Worm (Caenorhabditis elegans): ENCODE data around the gene trul-1.

Gene trul-1

DNA sequence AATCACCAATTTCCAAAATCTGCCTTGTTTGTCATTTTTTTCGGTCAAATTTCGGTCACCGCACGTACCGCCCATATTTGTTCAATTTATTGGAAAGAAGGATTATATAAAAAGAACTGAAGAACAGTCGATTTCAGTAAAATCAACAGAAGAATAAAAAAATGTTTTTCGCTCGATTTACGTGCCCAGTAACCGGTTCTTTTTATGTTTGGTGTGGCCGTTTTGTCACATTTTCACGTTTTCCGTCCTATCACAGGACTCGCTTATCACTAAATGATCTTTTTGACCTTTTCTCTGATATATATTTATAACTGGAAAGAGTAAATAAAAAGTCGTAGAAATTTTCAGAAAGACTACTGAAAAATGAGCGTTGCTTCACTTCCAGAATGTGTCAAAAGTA, 37.1 kb upstream of the trul-1 start, which contains the start of gene far-7:
Gene far-7 (plus strand): TSS at position 331 of the 400 bp plus-strand sequence.
- no peak for TF ChIP-seq zip-8 (tag; optimal IDR thresholded peaks at IDR 0.05)
- no peak for TF ChIP-seq ces-1 (GFP tag; optimal IDR thresholded peaks at IDR 0.05)

- TF ChIP-seq ceh-83 (GFP tag; optimal IDR thresholded peaks at IDR 0.05) = no peak
- peak; percentile 43 for TF ChIP-seq unc-62 (GFP tag; optimal IDR thresholded peaks at IDR 0.05)
- no peak for TF ChIP-seq nhr-237 (tag; optimal IDR thresholded peaks at IDR 0.05)
- TF ChIP-seq ces-1 (GFP tag; optimal IDR thresholded peaks at IDR 0.05) = peak; percentile 30
- TF ChIP-seq hlh-1 (tag; optimal IDR thresholded peaks at IDR 0.05) = peak; percentile 69
- TF ChIP-seq ham-2 (GFP tag; optimal IDR thresholded peaks at IDR 0.05) = no peak
- TF ChIP-seq unc-120 (tag; optimal IDR thresholded peaks at IDR 0.05; ENCODE audit: poor library complexity, severe bottlenecking) = peak; percentile 6
These were observed 31.2 kb upstream of the trul-1 start for ce11 chrII:313540-313939.

- TF ChIP-seq cnd-1 (tag; optimal IDR thresholded peaks at IDR 0.05) = peak; percentile 63
These were observed 29.7 kb upstream of the trul-1 start, which contains the start of gene mps-2 for ce11 chrII:312110-312509. Gene mps-2, minus strand, starts transcription at chrII:312210.

DNA sequence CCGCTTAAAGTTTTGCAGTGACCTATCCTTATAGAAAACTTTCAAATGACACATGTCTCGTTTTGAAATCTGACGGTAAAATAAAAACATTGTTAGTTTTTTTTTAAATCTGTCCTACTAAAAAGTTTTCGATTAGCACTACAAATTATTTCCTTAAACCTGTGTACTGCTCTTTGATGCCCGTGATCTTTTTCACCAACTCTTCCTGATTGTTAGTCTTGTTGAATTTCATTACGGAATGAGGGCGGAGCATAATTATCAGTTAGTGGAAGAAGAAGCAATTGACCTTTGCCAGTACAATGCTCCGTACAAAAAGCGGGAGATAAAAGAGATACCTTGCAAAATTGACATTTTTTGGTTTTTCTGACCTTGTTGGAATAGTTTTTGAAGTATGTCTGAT, 24.8 kb upstream of the trul-1 start, which contains the start of gene K01A2.4:
Gene K01A2.4 (plus strand): TSS at position 301 of the 400 bp plus-strand sequence.
- TF ChIP-seq nhr-237 (tag; optimal IDR thresholded peaks at IDR 0.05) = no peak
- TF ChIP-seq sptf-1 (tag; optimal IDR thresholded peaks at IDR 0.05) = no peak
- TF ChIP-seq elt-1 (tag; optimal IDR thresholded peaks at IDR 0.05; ENCODE audit: borderline replicate concordance, insufficient read depth) = no peak
- no peak for TF ChIP-seq sem-2 (GFP tag; optimal IDR thresholded peaks at IDR 0.05)
- no peak for TF ChIP-seq hlh-1 (tag; optimal IDR thresholded peaks at IDR 0.05)
- TF ChIP-seq zip-8 (tag; optimal IDR thresholded peaks at IDR 0.05) = no peak
- TF ChIP-seq ham-2 (GFP tag; optimal IDR thresholded peaks at IDR 0.05) = no peak
- no peak for TF ChIP-seq nhr-12 (tag; optimal IDR thresholded peaks at IDR 0.05)
- no peak for TF ChIP-seq mls-2 (tag; optimal IDR thresholded peaks at IDR 0.05)
- TF ChIP-seq lin-32 (GFP tag; optimal IDR thresholded peaks at IDR 0.05) = no peak
- no peak for TF ChIP-seq ceh-39 (tag; optimal IDR thresholded peaks at IDR 0.05)
- no peak for TF ChIP-seq mab-5 (tag; optimal IDR thresholded peaks at IDR 0.05)
- TF ChIP-seq drap-1 (GFP tag; optimal IDR thresholded peaks at IDR 0.05) = no peak
- no peak for TF ChIP-seq lsy-2 (tag; optimal IDR thresholded peaks at IDR 0.05)
- no peak for TF ChIP-seq nhr-76 (tag; optimal IDR thresholded peaks at IDR 0.05)

- TF ChIP-seq nhr-28 (tag; optimal IDR thresholded peaks at IDR 0.05) = no peak
- no peak for TF ChIP-seq pha-4 (tag; optimal IDR thresholded peaks at IDR 0.05)
- no peak for TF ChIP-seq ceh-83 (GFP tag; optimal IDR thresholded peaks at IDR 0.05)
- no peak for TF ChIP-seq bed-3 (GFP tag; optimal IDR thresholded peaks at IDR 0.05)
- TF ChIP-seq sem-2 (GFP tag; optimal IDR thresholded peaks at IDR 0.05) = no peak
- no peak for TF ChIP-seq cnd-1 (tag; optimal IDR thresholded peaks at IDR 0.05)
- no peak for TF ChIP-seq nhr-76 (tag; optimal IDR thresholded peaks at IDR 0.05)
- TF ChIP-seq tbx-8 (GFP tag; optimal IDR thresholded peaks at IDR 0.05) = no peak
- no peak for TF ChIP-seq hlh-1 (tag; optimal IDR thresholded peaks at IDR 0.05)
- TF ChIP-seq sptf-1 (tag; optimal IDR thresholded peaks at IDR 0.05) = no peak
- TF ChIP-seq nhr-237 (tag; optimal IDR thresholded peaks at IDR 0.05) = no peak
- TF ChIP-seq nhr-12 (tag; optimal IDR thresholded peaks at IDR 0.05) = no peak
- TF ChIP-seq mls-2 (tag; optimal IDR thresholded peaks at IDR 0.05) = no peak
- no peak for TF ChIP-seq snpc-4 (tag; optimal IDR thresholded peaks at IDR 0.05)
- TF ChIP-seq M03D4.4 (tag; optimal IDR thresholded peaks at IDR 0.05) = no peak
- no peak for TF ChIP-seq unc-120 (tag; optimal IDR thresholded peaks at IDR 0.05; ENCODE audit: poor library complexity, severe bottlenecking)
These were observed 23.3 kb upstream of the trul-1 start, which contains the start of gene col-69 for ce11 chrII:305645-306044. Gene col-69, minus strand, starts transcription at chrII:305745.

ce11 chrII:303927-304711, 21.7 kb upstream of the trul-1 start:
- no peak for TF ChIP-seq ceh-83 (GFP tag; optimal IDR thresholded peaks at IDR 0.05)
- TF ChIP-seq unc-62 (GFP tag; optimal IDR thresholded peaks at IDR 0.05) = no peak
- no peak for TF ChIP-seq unc-120 (tag; optimal IDR thresholded peaks at IDR 0.05; ENCODE audit: poor library complexity, severe bottlenecking)
- TF ChIP-seq flh-1 (GFP tag; optimal IDR thresholded peaks at IDR 0.05) = no peak
- TF ChIP-seq sem-2 (GFP tag; optimal IDR thresholded peaks at IDR 0.05) = no peak
- no peak for TF ChIP-seq blmp-1 (tag; optimal IDR thresholded peaks at IDR 0.05)
- TF ChIP-seq nhr-237 (tag; optimal IDR thresholded peaks at IDR 0.05) = no peak
- TF ChIP-seq ham-2 (GFP tag; optimal IDR thresholded peaks at IDR 0.05) = no peak
- TF ChIP-seq cnd-1 (tag; optimal IDR thresholded peaks at IDR 0.05) = no peak
- TF ChIP-seq ceh-39 (tag; optimal IDR thresholded peaks at IDR 0.05) = no peak
- no peak for TF ChIP-seq nhr-12 (tag; optimal IDR thresholded peaks at IDR 0.05)
- no peak for TF ChIP-seq elt-3 (tag; optimal IDR thresholded peaks at IDR 0.05)
- TF ChIP-seq unc-39 (tag; optimal IDR thresholded peaks at IDR 0.05) = no peak
- TF ChIP-seq tbx-8 (GFP tag; optimal IDR thresholded peaks at IDR 0.05) = no peak
- no peak for TF ChIP-seq ceh-43 (GFP tag; optimal IDR thresholded peaks at IDR 0.05)
- TF ChIP-seq nhr-76 (tag; optimal IDR thresholded peaks at IDR 0.05) = no peak
- TF ChIP-seq pha-4 (tag; optimal IDR thresholded peaks at IDR 0.05) = no peak

Measured in whole organism, mixed stage, embryonic.